Fruit fly (Drosophila melanogaster): ENCODE measurements around the gene dls.
A peak's percentile ranks its signal among the peaks of the same experiment; 100 is the strongest.

The dls gene

dm6 chr3L:16181330-16181830 lies 19.7 kb upstream of the dls start:
- TF ChIP-seq woc (GFP tag; optimal IDR thresholded peaks at IDR 0.05) (peak; percentile 58), Rel (GFP tag; optimal IDR thresholded peaks at IDR 0.05) (no peak), Rel (tag; optimal IDR thresholded peaks at IDR 0.05) (no peak), lola (GFP tag; optimal IDR thresholded peaks at IDR 0.05) (no peak), Abd-B (GFP tag; optimal IDR thresholded peaks at IDR 0.05) (no peak), Jra (GFP tag; optimal IDR thresholded peaks at IDR 0.05) (no peak), CG9705 (GFP tag; optimal IDR thresholded peaks at IDR 0.05) (no peak), dmrt93B (GFP tag; optimal IDR thresholded peaks at IDR 0.05) (peak; percentile 63), tai (GFP tag; optimal IDR thresholded peaks at IDR 0.05) (no peak), GATAd (GFP tag; optimal IDR thresholded peaks at IDR 0.05) (no peak), Mio (GFP tag; optimal IDR thresholded peaks at IDR 0.05) (no peak), CrebA (GFP tag; optimal IDR thresholded peaks at IDR 0.05; ENCODE audit: borderline replicate concordance) (no peak), Sp1 (GFP tag; optimal IDR thresholded peaks at IDR 0.05) (peak; percentile 80), Hr83 (GFP tag; optimal IDR thresholded peaks at IDR 0.05; ENCODE audit: poor library complexity, severe bottlenecking) (peak; percentile 44), sv (GFP tag; optimal IDR thresholded peaks at IDR 0.05) (no peak), dsf (GFP tag; optimal IDR thresholded peaks at IDR 0.05; ENCODE audit: borderline replicate concordance) (no peak), OdsH (GFP tag; optimal IDR thresholded peaks at IDR 0.05) (peak; percentile 40), Hr78 (GFP tag; optimal IDR thresholded peaks at IDR 0.05) (no peak), dl (GFP tag; optimal IDR thresholded peaks at IDR 0.05; ENCODE audit: insufficient read depth in 1 of 2, partially characterized antibody in 2 of 2) (no peak), fru (GFP tag; optimal IDR thresholded peaks at IDR 0.05) (peak; percentile 29), pan (optimal IDR thresholded peaks at IDR 0.05) (no peak), Vsx2 (GFP tag; optimal IDR thresholded peaks at IDR 0.05; ENCODE audit: partially characterized antibody) (peak; percentile 45), Dif (GFP tag; optimal IDR thresholded peaks at IDR 0.05; ENCODE audit: partially characterized antibody) (peak; percentile 65), rgr (GFP tag; optimal IDR thresholded peaks at IDR 0.05) (peak; percentile 61), foxo (GFP tag; optimal IDR thresholded peaks at IDR 0.05) (peak in 1 of 2 experiments; percentile 63), psq (GFP tag; optimal IDR thresholded peaks at IDR 0.05) (peak; percentile 68), N (GFP tag; optimal IDR thresholded peaks at IDR 0.05) (no peak), h (GFP tag; optimal IDR thresholded peaks at IDR 0.05) (peak; percentile 79), CG32264 (GFP tag; optimal IDR thresholded peaks at IDR 0.05) (no peak), usp (GFP tag; optimal IDR thresholded peaks at IDR 0.05) (no peak), HLH106 (tag; optimal IDR thresholded peaks at IDR 0.05) (peak; percentile 39), brk (GFP tag; optimal IDR thresholded peaks at IDR 0.05) (no peak), Hnf4 (GFP tag; optimal IDR thresholded peaks at IDR 0.05) (no peak), br (GFP tag; optimal IDR thresholded peaks at IDR 0.05) (peak; percentile 18), Dfd (GFP tag; optimal IDR thresholded peaks at IDR 0.05) (no peak), sage (GFP tag; optimal IDR thresholded peaks at IDR 0.05) (no peak), Myc (optimal IDR thresholded peaks at IDR 0.05) (no peak), ey (GFP tag; optimal IDR thresholded peaks at IDR 0.05) (no peak), jim (GFP tag; optimal IDR thresholded peaks at IDR 0.05) (no peak)

DNA sequence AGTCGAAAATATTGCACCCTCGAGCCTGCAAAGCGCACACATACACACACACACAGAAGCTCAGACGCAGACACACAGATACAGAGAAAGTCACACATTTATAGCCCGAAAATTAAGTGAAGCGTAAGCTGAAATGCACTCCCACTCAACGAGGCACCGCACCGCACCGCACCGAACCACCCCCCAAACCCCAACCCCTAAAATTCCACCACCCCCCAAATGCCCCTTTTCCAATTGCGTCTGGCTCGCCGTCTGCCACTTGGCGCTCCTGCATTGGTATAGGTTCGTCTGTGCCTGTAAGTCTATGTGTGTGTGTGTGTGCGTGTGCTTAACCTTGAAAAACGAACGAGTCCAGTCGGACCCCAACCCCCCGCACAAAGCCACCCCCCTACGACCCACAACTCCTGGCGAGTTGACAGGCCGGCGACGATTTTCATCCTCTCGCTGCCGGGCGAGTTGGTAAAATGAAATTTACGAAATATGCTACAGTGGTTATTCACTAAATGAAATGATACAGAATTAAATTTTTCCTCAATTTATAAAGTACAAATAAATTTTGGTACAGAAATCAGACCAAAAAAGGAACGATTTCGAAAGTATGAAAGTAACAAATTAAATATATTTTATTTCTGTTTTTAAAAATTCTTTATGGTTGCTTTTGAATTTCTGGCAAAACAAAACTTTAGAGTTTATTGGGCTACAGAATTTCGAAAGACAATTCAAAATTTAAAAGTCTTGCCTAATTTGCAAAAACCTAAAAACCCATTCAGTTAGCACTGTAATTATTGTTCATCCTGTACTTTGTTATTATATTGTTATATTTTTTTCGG lies 18.3 kb upstream of the dls start:
- TF ChIP-seq N (GFP tag; optimal IDR thresholded peaks at IDR 0.05) (no peak), brk (GFP tag; optimal IDR thresholded peaks at IDR 0.05) (peak; percentile 33), ey (GFP tag; optimal IDR thresholded peaks at IDR 0.05) (peak; percentile 58), CG32264 (GFP tag; optimal IDR thresholded peaks at IDR 0.05) (no peak), CG9705 (GFP tag; optimal IDR thresholded peaks at IDR 0.05) (peak; percentile 25), Dif (GFP tag; optimal IDR thresholded peaks at IDR 0.05; ENCODE audit: partially characterized antibody) (no peak), jim (GFP tag; optimal IDR thresholded peaks at IDR 0.05) (no peak), sage (GFP tag; optimal IDR thresholded peaks at IDR 0.05) (peak; percentile 20), dsf (GFP tag; optimal IDR thresholded peaks at IDR 0.05; ENCODE audit: borderline replicate concordance) (no peak), Dfd (GFP tag; optimal IDR thresholded peaks at IDR 0.05) (peak; percentile 52), pan (optimal IDR thresholded peaks at IDR 0.05) (no peak), fru (GFP tag; optimal IDR thresholded peaks at IDR 0.05) (peak; percentile 58), h (GFP tag; optimal IDR thresholded peaks at IDR 0.05) (peak; percentile 64), OdsH (GFP tag; optimal IDR thresholded peaks at IDR 0.05) (peak; percentile 41), Mio (GFP tag; optimal IDR thresholded peaks at IDR 0.05) (no peak), Sp1 (GFP tag; optimal IDR thresholded peaks at IDR 0.05) (peak; percentile 56), lola (GFP tag; optimal IDR thresholded peaks at IDR 0.05) (no peak), tai (GFP tag; optimal IDR thresholded peaks at IDR 0.05) (peak; percentile 32), Hnf4 (GFP tag; optimal IDR thresholded peaks at IDR 0.05) (peak; percentile 24), CrebA (GFP tag; optimal IDR thresholded peaks at IDR 0.05; ENCODE audit: borderline replicate concordance) (no peak), Abd-B (GFP tag; optimal IDR thresholded peaks at IDR 0.05) (no peak), foxo (GFP tag; optimal IDR thresholded peaks at IDR 0.05) (peak in 1 of 2 experiments; percentile 60), dmrt93B (GFP tag; optimal IDR thresholded peaks at IDR 0.05) (peak; percentile 17), Rel (GFP tag; optimal IDR thresholded peaks at IDR 0.05) (peak; percentile 3), Rel (tag; optimal IDR thresholded peaks at IDR 0.05) (no peak), HLH106 (tag; optimal IDR thresholded peaks at IDR 0.05) (peak; percentile 62), rgr (GFP tag; optimal IDR thresholded peaks at IDR 0.05) (peak; percentile 56), woc (GFP tag; optimal IDR thresholded peaks at IDR 0.05) (peak; percentile 39), Hr83 (GFP tag; optimal IDR thresholded peaks at IDR 0.05; ENCODE audit: poor library complexity, severe bottlenecking) (no peak), psq (GFP tag; optimal IDR thresholded peaks at IDR 0.05) (peak; percentile 55), Jra (GFP tag; optimal IDR thresholded peaks at IDR 0.05) (no peak), Vsx2 (GFP tag; optimal IDR thresholded peaks at IDR 0.05; ENCODE audit: partially characterized antibody) (peak; percentile 9), usp (GFP tag; optimal IDR thresholded peaks at IDR 0.05) (no peak)

All from whole organism, wandering third instar larva.